Fruit fly (Drosophila melanogaster) whole organism, embryonic: ENCODE data around the gene CG13921.
A peak's percentile ranks its signal among the peaks of the same experiment; 100 is the strongest.

Experiments used
- B-H2 ChIP-seq: fragments of 200-800 bp; sonication (Bioruptor generic); optimal IDR thresholded peaks from 2 replicates; lab custom pipeline; 2018; ENCODE audit warnings: missing biosample characterization, mild to moderate bottlenecking, missing genetic modification characterization
- CG11085 ChIP-seq: fragments of 200-800 bp; sonication (Bioruptor generic); IDR thresholded peaks from 2 replicates; pipeline ENCODE4 v1.3.6; 2022; ENCODE audit warnings: missing biosample characterization, missing genetic modification characterization
- CG14050 ChIP-seq: fragments of 200-800 bp; sonication (Bioruptor generic); IDR thresholded peaks from 3 replicates; pipeline ENCODE4 v1.3.6; 2022; ENCODE audit warnings: missing biosample characterization, missing genetic modification characterization
- CG1529 ChIP-seq: fragments of 200-800 bp; sonication (Bioruptor generic); optimal IDR thresholded peaks from 3 replicates; lab custom pipeline; 2018; ENCODE audit warnings: missing biosample characterization, missing genetic modification characterization
- CG17359 ChIP-seq: fragments of 200-800 bp; sonication (Bioruptor generic); optimal IDR thresholded peaks from 3 replicates; lab custom pipeline; 2018; ENCODE audit warnings: missing biosample characterization, mild to moderate bottlenecking, missing genetic modification characterization, moderate library complexity
- CG17385 ChIP-seq: fragments of 200-800 bp; sonication (Bioruptor generic); optimal IDR thresholded peaks from 3 replicates; lab custom pipeline; 2018; ENCODE audit warnings: missing biosample characterization, mild to moderate bottlenecking, missing genetic modification characterization
- CG17802 ChIP-seq: fragments of 200-800 bp; sonication (Bioruptor generic); optimal IDR thresholded peaks from 2 replicates; lab custom pipeline; 2018; ENCODE audit warnings: missing biosample characterization, mild to moderate bottlenecking, missing genetic modification characterization, moderate library complexity
- CG18476 ChIP-seq: fragments of 200-800 bp; sonication (Bioruptor generic); optimal IDR thresholded peaks from 2 replicates; lab custom pipeline; 2016; ENCODE audit warnings: missing biosample characterization, mild to moderate bottlenecking, missing genetic modification characterization
- CG18619 ChIP-seq: fragments of 200-800 bp; sonication (Bioruptor generic); optimal IDR thresholded peaks from 3 replicates; lab custom pipeline; 2017; ENCODE audit warnings: missing biosample characterization, mild to moderate bottlenecking, missing genetic modification characterization
- CG2116 ChIP-seq: fragments of 200-800 bp; sonication (Bioruptor generic); optimal IDR thresholded peaks from 3 replicates; lab custom pipeline; 2018; ENCODE audit warnings: missing biosample characterization, mild to moderate bottlenecking, missing genetic modification characterization
- CG2202 ChIP-seq: fragments of 200-800 bp; sonication (Bioruptor generic); optimal IDR thresholded peaks from 2 replicates; lab custom pipeline; 2018; ENCODE audit warnings: missing biosample characterization, mild to moderate bottlenecking, missing genetic modification characterization
- CG33213 ChIP-seq: fragments of 200-800 bp; sonication (Bioruptor generic); optimal IDR thresholded peaks from 3 replicates; lab custom pipeline; 2016; ENCODE audit warnings: missing biosample characterization, missing genetic modification characterization
- CG33557 ChIP-seq: fragments of 200-800 bp; sonication (Bioruptor generic); optimal IDR thresholded peaks from 2 replicates; lab custom pipeline; 2019; ENCODE audit warnings: missing biosample characterization, mild to moderate bottlenecking, missing genetic modification characterization, moderate library complexity
- CG34376 ChIP-seq: fragments of 200-800 bp; sonication (Bioruptor generic); optimal IDR thresholded peaks from 2 replicates; lab custom pipeline; 2018; ENCODE audit warnings: missing biosample characterization, mild to moderate bottlenecking, missing genetic modification characterization
- CG4360 ChIP-seq: fragments of 200-800 bp; sonication (Bioruptor generic); IDR thresholded peaks from 2 replicates; pipeline ENCODE4 v1.3.6; 2022; ENCODE audit warnings: missing biosample characterization, missing genetic modification characterization
- CG4617 ChIP-seq: fragments of 200-800 bp; sonication (Bioruptor generic); optimal IDR thresholded peaks from 3 replicates; lab custom pipeline; 2016; ENCODE audit warnings: missing biosample characterization, missing genetic modification characterization, borderline replicate concordance
- CG5953 ChIP-seq: fragments of 200-800 bp; sonication (Bioruptor generic); IDR thresholded peaks from 2 replicates; pipeline ENCODE4 v1.3.6; 2022; ENCODE audit warnings: missing biosample characterization, missing genetic modification characterization
- CG8290 ChIP-seq, 3 experiments: fragments of 200-800 bp; sonication (Bioruptor generic); optimal IDR thresholded peaks; 2 replicates each; lab custom pipeline; 2016 to 2019; ENCODE audit warnings: missing biosample characterization in 3 of 3, missing genetic modification characterization in 3 of 3, mild to moderate bottlenecking in 2 of 3, moderate library complexity in 1 of 3
- CG9609 ChIP-seq: fragments of 200-800 bp; sonication (Bioruptor generic); optimal IDR thresholded peaks from 3 replicates; lab custom pipeline; 2016; ENCODE audit warnings: missing biosample characterization, missing genetic modification characterization
- CoRest ChIP-seq: fragments of 200-800 bp; sonication (Bioruptor generic); optimal IDR thresholded peaks from 3 replicates; lab custom pipeline; 2018; ENCODE audit warnings: missing biosample characterization, mild to moderate bottlenecking, missing genetic modification characterization, moderate library complexity
- Eip74EF ChIP-seq, 2 experiments: fragments of 200-800 bp in 1 of 2; fragments of >200 bp in 1 of 2; sonication (Bioruptor generic) in 1 of 2; optimal IDR thresholded peaks; 2 replicates each; lab custom pipeline; 2017 to 2019; ENCODE audit warnings: missing biosample characterization in 2 of 2, missing genetic modification characterization in 2 of 2, mild to moderate bottlenecking in 1 of 2, moderate library complexity in 1 of 2
- H2.0 ChIP-seq: fragments of 200-800 bp; sonication (Bioruptor generic); IDR thresholded peaks from 2 replicates; pipeline ENCODE4 v1.3.6; 2022; ENCODE audit warnings: missing biosample characterization, missing genetic modification characterization
- Hmr ChIP-seq: fragments of 200-800 bp; sonication (Bioruptor generic); optimal IDR thresholded peaks from 3 replicates; lab custom pipeline; 2017; ENCODE audit warnings: mild to moderate bottlenecking, missing biosample characterization, missing genetic modification reagents, missing genetic modification characterization
- Oli ChIP-seq: fragments of 200-800 bp; sonication (Bioruptor generic); optimal IDR thresholded peaks from 2 replicates; lab custom pipeline; 2018; ENCODE audit warnings: missing biosample characterization, mild to moderate bottlenecking, missing genetic modification characterization, moderate library complexity
- Optix ChIP-seq: fragments of 200-800 bp; sonication (Bioruptor generic); IDR thresholded peaks from 3 replicates; pipeline ENCODE4 v1.3.6; 2022; ENCODE audit warnings: missing biosample characterization, missing genetic modification characterization
- Sox100B ChIP-seq: fragments of 200-800 bp; sonication (Bioruptor generic); optimal IDR thresholded peaks from 3 replicates; lab custom pipeline; 2018; ENCODE audit warnings: missing biosample characterization, mild to moderate bottlenecking, missing genetic modification characterization
- ab ChIP-seq: fragments of 200-800 bp; sonication (Bioruptor generic); optimal IDR thresholded peaks from 2 replicates; lab custom pipeline; 2016; ENCODE audit warnings: missing biosample characterization, missing genetic modification characterization
- abd-A ChIP-seq: fragments of 200-800 bp; sonication (Bioruptor generic); optimal IDR thresholded peaks from 3 replicates; lab custom pipeline; 2019; ENCODE audit warnings: missing biosample characterization, mild to moderate bottlenecking, missing genetic modification characterization, moderate library complexity
- ac ChIP-seq: fragments of 200-800 bp; sonication (Bioruptor generic); optimal IDR thresholded peaks from 3 replicates; lab custom pipeline; 2017; ENCODE audit warnings: missing biosample characterization, mild to moderate bottlenecking, missing genetic modification characterization
- ase ChIP-seq: fragments of 200-800 bp; sonication (Bioruptor generic); IDR thresholded peaks from 3 replicates; pipeline ENCODE4 v1.3.6; 2022; ENCODE audit warnings: missing biosample characterization, missing genetic modification characterization
- ash1 ChIP-seq: fragments of 200-800 bp; sonication (Bioruptor generic); optimal IDR thresholded peaks from 2 replicates; lab custom pipeline; 2018; ENCODE audit warnings: missing biosample characterization, mild to moderate bottlenecking, missing genetic modification characterization
- caup ChIP-seq: fragments of 200-800 bp; sonication (Bioruptor generic); optimal IDR thresholded peaks from 3 replicates; lab custom pipeline; 2017; ENCODE audit warnings: missing biosample characterization, mild to moderate bottlenecking, missing genetic modification characterization, moderate library complexity; ENCODE audit not compliant: severe bottlenecking
- crol ChIP-seq: fragments of 200-800 bp; sonication (Bioruptor generic); IDR thresholded peaks from 2 replicates; pipeline ENCODE4 v1.3.6; 2022; ENCODE audit warnings: missing biosample characterization, missing genetic modification characterization
- danr ChIP-seq: fragments of 200-800 bp; sonication (Bioruptor generic); IDR thresholded peaks from 2 replicates; pipeline ENCODE4 v1.3.6; 2022; ENCODE audit warnings: missing biosample characterization, missing genetic modification characterization
- exex ChIP-seq: fragments of 200-800 bp; sonication (Bioruptor generic); optimal IDR thresholded peaks from 4 replicates; lab custom pipeline; 2018; ENCODE audit warnings: missing biosample characterization, mild to moderate bottlenecking, missing genetic modification characterization, moderate library complexity
- knrl ChIP-seq: fragments of 200-800 bp; sonication (Bioruptor generic); IDR thresholded peaks from 3 replicates; pipeline ENCODE4 v1.3.6; 2022; ENCODE audit warnings: missing biosample characterization, missing genetic modification characterization; ENCODE audit not compliant: partially characterized antibody
- lab ChIP-seq: fragments of 200-800 bp; sonication (Bioruptor generic); optimal IDR thresholded peaks from 3 replicates; lab custom pipeline; 2017; ENCODE audit warnings: missing biosample characterization, missing genetic modification characterization, mild to moderate bottlenecking, moderate library complexity, missing genetic modification reagents
- nau ChIP-seq: fragments of 200-800 bp; sonication (Bioruptor generic); optimal IDR thresholded peaks from 3 replicates; lab custom pipeline; 2017; ENCODE audit warnings: missing biosample characterization, mild to moderate bottlenecking, missing genetic modification characterization, missing genetic modification reagents
- nmo ChIP-seq: fragments of 200-800 bp; sonication (Bioruptor generic); optimal IDR thresholded peaks from 2 replicates; lab custom pipeline; 2018; ENCODE audit warnings: missing biosample characterization, mild to moderate bottlenecking, missing genetic modification characterization, moderate library complexity
- phol ChIP-seq: fragments of 200-800 bp; sonication (Bioruptor generic); optimal IDR thresholded peaks from 3 replicates; lab custom pipeline; 2018; ENCODE audit warnings: missing biosample characterization, mild to moderate bottlenecking, missing genetic modification characterization, moderate library complexity
- pzg ChIP-seq: fragments of 200-800 bp; sonication (Bioruptor generic); optimal IDR thresholded peaks from 3 replicates; lab custom pipeline; 2018; ENCODE audit warnings: missing biosample characterization, mild to moderate bottlenecking, missing genetic modification characterization, moderate library complexity
- schlank ChIP-seq: fragments of 200-800 bp; sonication (Bioruptor generic); optimal IDR thresholded peaks from 2 replicates; lab custom pipeline; 2018; ENCODE audit warnings: missing biosample characterization, mild to moderate bottlenecking, missing genetic modification characterization
- sd ChIP-seq: fragments of 200-800 bp; sonication (Bioruptor generic); optimal IDR thresholded peaks from 3 replicates; lab custom pipeline; 2018; ENCODE audit warnings: missing biosample characterization, mild to moderate bottlenecking, missing genetic modification characterization, moderate library complexity
- sens-2 ChIP-seq: fragments of 200-800 bp; sonication (Bioruptor generic); IDR thresholded peaks from 2 replicates; pipeline ENCODE4 v1.3.6; 2022; ENCODE audit warnings: missing biosample characterization, missing genetic modification characterization
- shn ChIP-seq: fragments of 200-800 bp; sonication (Bioruptor generic); optimal IDR thresholded peaks from 3 replicates; lab custom pipeline; 2016; ENCODE audit warnings: missing biosample characterization, missing genetic modification characterization
- tin ChIP-seq: fragments of 200-800 bp; sonication (Bioruptor generic); optimal IDR thresholded peaks from 3 replicates; lab custom pipeline; 2016; ENCODE audit warnings: missing biosample characterization, missing genetic modification characterization
- tna ChIP-seq: fragments of 200-800 bp; sonication (Bioruptor generic); IDR thresholded peaks from 2 replicates; pipeline ENCODE4 v1.3.6; 2022; ENCODE audit warnings: missing biosample characterization, missing genetic modification characterization; ENCODE audit not compliant: partially characterized antibody
- trem ChIP-seq: fragments of 200-800 bp; optimal IDR thresholded peaks from 3 replicates; lab custom pipeline; 2019; ENCODE audit warnings: missing biosample characterization, mild to moderate bottlenecking, missing genetic modification characterization, moderate library complexity
- z ChIP-seq: fragments of 200-800 bp; sonication (Bioruptor generic); IDR thresholded peaks from 3 replicates; pipeline ENCODE4 v1.3.6; 2022; ENCODE audit warnings: missing biosample characterization, missing genetic modification characterization
- zf30C ChIP-seq: fragments of 200-800 bp; sonication (Bioruptor generic); optimal IDR thresholded peaks from 3 replicates; lab custom pipeline; 2018; ENCODE audit warnings: missing biosample characterization, mild to moderate bottlenecking, missing genetic modification characterization

Gene CG13921

dm6 chr3L:1730160-1730595 is 16.5 kb upstream of the CG13921 start (continued):
- TF ChIP-seq pzg (GFP tag; lab: Kevin White, UChicago) (no peak), sens-2 (GFP tag; lab: Robert Waterston, UW) (no peak), exex (tag; lab: Kevin White, UChicago) (no peak), CG9609 (GFP tag; lab: Kevin White, UChicago) (no peak), CG33213 (GFP tag; lab: Kevin White, UChicago) (no peak), z (GFP tag; lab: Robert Waterston, UW) (peak; percentile 82), ac (GFP tag; lab: Kevin White, UChicago) (no peak), nmo (no peak), CG5953 (GFP tag; lab: Robert Waterston, UW) (0 out of 2 replicates have a peak, but pooled peaks have one; percentile 12), CG17385 (GFP tag; lab: Kevin White, UChicago) (no peak), CG2202 (tag; lab: Kevin White, UChicago) (no peak), ab (GFP tag; lab: Kevin White, UChicago) (no peak), ase (GFP tag; lab: Robert Waterston, UW) (no peak), Optix (no peak), CG11085 (GFP tag; lab: Robert Waterston, UW) (no peak), schlank (no peak), Hmr (GFP tag; lab: Kevin White, UChicago) (no peak), Oli (tag; lab: Kevin White, UChicago) (no peak), ash1 (GFP tag; lab: Kevin White, UChicago) (no peak), abd-A (tag; lab: Kevin White, UChicago) (no peak), zf30C (no peak), sd (peak; percentile 15), CG14050 (GFP tag; lab: Robert Waterston, UW) (no peak), H2.0 (no peak), phol (no peak), CG18476 (no peak), tin (GFP tag; lab: Kevin White, UChicago) (no peak), CG34376 (GFP tag; lab: Kevin White, UChicago) (no peak), crol (GFP tag; lab: Robert Waterston, UW) (no peak)
- TF ChIP-seq, all 482 proteins: peak for 8

- TF ChIP-seq abd-A (tag; lab: Kevin White, UChicago) (peak; percentile 42), lab (peak; percentile 49), CG18619 (GFP tag; lab: Kevin White, UChicago) (no peak), CG4360 (GFP tag; lab: Robert Waterston, UW) (no peak), danr (no peak), Sox100B (GFP tag; lab: Kevin White, UChicago) (peak; percentile 24), caup (peak; percentile 21), CG17359 (tag; lab: Kevin White, UChicago) (peak; percentile 21), CoRest (tag; lab: Kevin White, UChicago) (peak; percentile 40), CG17802 (tag; lab: Kevin White, UChicago) (no peak), CG8290 (GFP tag; optimal IDR thresholded peaks at IDR 0.05; lab: Kevin White, UChicago) (peak; percentile 16), CG8290 (tag; optimal IDR thresholded peaks at IDR 0.05; lab: Kevin White, UChicago) (peak in 1 of 2 experiments; percentile 53), nau (peak; percentile 43), knrl (GFP tag; lab: Robert Waterston, UW) (peak; percentile 45; the same call in 1 of the 3 replicates), Eip74EF (GFP tag; optimal IDR thresholded peaks at IDR 0.05; lab: Kevin White, UChicago) (peak in 1 of 2 experiments; percentile 22), shn (GFP tag; lab: Kevin White, UChicago) (no peak), tna (peak; percentile 42; the same call in 1 of the 2 replicates), phol (peak; percentile 20), trem (tag; lab: Kevin White, UChicago) (peak; percentile 54), CG1529 (GFP tag; lab: Kevin White, UChicago) (no peak), CG33557 (GFP tag; lab: Kevin White, UChicago) (peak; percentile 13), CG2116 (GFP tag; lab: Kevin White, UChicago) (peak; percentile 46), CG4617 (peak; percentile 60), B-H2 (GFP tag; lab: Kevin White, UChicago) (no peak)
Observed at dm6 chr3L:1730873-1731272, 15.8 kb upstream of the CG13921 start, which contains the start of gene drpr. Gene drpr, minus strand, starts transcription at chr3L:1731107.
